Fruit fly (Drosophila melanogaster): ENCODE data around the gene yellow-e3.

dm6 chr3R:13371840-13372680, 32.6 kb downstream of the yellow-e3 start, which contains the start of the genes Lip3 and CG34309:
- TF ChIP-seq cnc (optimal IDR thresholded peaks at IDR 0.05) (no peak), kay (GFP tag; ENCODE audit: borderline replicate concordance) (no peak), CG12768 (GFP tag; optimal IDR thresholded peaks at IDR 0.05) (no peak), Clk (GFP tag; optimal IDR thresholded peaks at IDR 0.05) (no peak), CG5204 (GFP tag; optimal IDR thresholded peaks at IDR 0.05) (no peak), CG7101 (tag; optimal IDR thresholded peaks at IDR 0.05) (peak; percentile 19), CG33017 (tag; optimal IDR thresholded peaks at IDR 0.05) (peak; percentile 50), CG1620 (GFP tag; optimal IDR thresholded peaks at IDR 0.05) (no peak), tj (GFP tag; optimal IDR thresholded peaks at IDR 0.05) (no peak)
